Fruit fly (Drosophila melanogaster) whole organism, embryonic: ENCODE results near the gene Sema5c.
A peak's percentile ranks its signal among the peaks of the same experiment; 100 is the strongest.

Experiments used
- Abd-B ChIP-seq: fragments of 200-800 bp; sonication (Bioruptor generic); optimal IDR thresholded peaks from 2 replicates; lab custom pipeline; 2018; ENCODE audit warnings: missing biosample characterization, mild to moderate bottlenecking, missing genetic modification characterization, moderate library complexity
- Atf-2 ChIP-seq: fragments of 200-800 bp; sonication (Bioruptor generic); optimal IDR thresholded peaks from 2 replicates; lab custom pipeline; 2016; ENCODE audit warnings: missing biosample characterization, missing genetic modification characterization
- CG11085 ChIP-seq: fragments of 200-800 bp; sonication (Bioruptor generic); IDR thresholded peaks from 2 replicates; pipeline ENCODE4 v1.3.6; 2022; ENCODE audit warnings: missing biosample characterization, missing genetic modification characterization
- CG11247 ChIP-seq: fragments of 200-800 bp; sonication (Bioruptor generic); IDR thresholded peaks from 2 replicates; pipeline ENCODE4 v1.3.6; 2022; ENCODE audit warnings: missing biosample characterization, missing genetic modification characterization
- CG11504 ChIP-seq: fragments of 200-800 bp; sonication (Bioruptor generic); optimal IDR thresholded peaks from 3 replicates; lab custom pipeline; 2019; ENCODE audit warnings: missing biosample characterization, mild to moderate bottlenecking, missing genetic modification characterization, moderate library complexity
- CG13894 ChIP-seq: fragments of 200-800 bp; sonication (Bioruptor generic); optimal IDR thresholded peaks from 3 replicates; lab custom pipeline; 2018; ENCODE audit warnings: missing biosample characterization, mild to moderate bottlenecking, missing genetic modification characterization, moderate library complexity
- CG14710 ChIP-seq: fragments of 200-800 bp; sonication (Bioruptor generic); optimal IDR thresholded peaks from 3 replicates; lab custom pipeline; 2019; ENCODE audit warnings: missing biosample characterization, mild to moderate bottlenecking, missing genetic modification characterization, moderate library complexity
- CG15269 ChIP-seq: fragments of 200-800 bp; sonication (Bioruptor generic); optimal IDR thresholded peaks from 2 replicates; lab custom pipeline; 2018; ENCODE audit warnings: missing biosample characterization, mild to moderate bottlenecking, missing genetic modification characterization, moderate library complexity
- CG15479 ChIP-seq: fragments of 200-800 bp; sonication (Bioruptor generic); optimal IDR thresholded peaks from 3 replicates; lab custom pipeline; 2019; ENCODE audit warnings: missing biosample characterization, mild to moderate bottlenecking, missing genetic modification characterization, moderate library complexity
- CG1647 ChIP-seq: fragments of 200-800 bp; sonication (Bioruptor generic); optimal IDR thresholded peaks from 3 replicates; lab custom pipeline; 2016; ENCODE audit warnings: missing biosample characterization, missing genetic modification characterization
- CG16813 ChIP-seq: fragments of 200-800 bp; sonication (Bioruptor generic); IDR thresholded peaks from 3 replicates; pipeline ENCODE4 v1.3.6; 2022; ENCODE audit warnings: missing biosample characterization, missing genetic modification characterization; ENCODE audit not compliant: partially characterized antibody
- CG17186 ChIP-seq: fragments of 200-800 bp; sonication (Bioruptor generic); optimal IDR thresholded peaks from 3 replicates; lab custom pipeline; 2017; ENCODE audit warnings: missing biosample characterization, missing genetic modification reagents, missing genetic modification characterization
- CG17361 ChIP-seq: fragments of 200-800 bp; sonication (Bioruptor generic); IDR thresholded peaks from 3 replicates; pipeline ENCODE4 v1.3.6; 2022; ENCODE audit warnings: missing biosample characterization, missing genetic modification characterization
- CG17829 ChIP-seq: fragments of 200-800 bp; optimal IDR thresholded peaks from 2 replicates; lab custom pipeline; 2019; ENCODE audit warnings: missing biosample characterization, mild to moderate bottlenecking, missing genetic modification characterization, moderate library complexity
- CG18262 ChIP-seq: fragments of 200-800 bp; optimal IDR thresholded peaks from 3 replicates; lab custom pipeline; 2019; ENCODE audit warnings: missing biosample characterization, mild to moderate bottlenecking, missing genetic modification characterization, moderate library complexity
- CG30431 ChIP-seq: fragments of 200-800 bp; sonication (Bioruptor generic); optimal IDR thresholded peaks from 2 replicates; lab custom pipeline; 2017; ENCODE audit warnings: missing biosample characterization, missing genetic modification characterization
- CG6272 ChIP-seq: fragments of 200-800 bp; sonication (Bioruptor generic); IDR thresholded peaks from 2 replicates; pipeline ENCODE4 v1.3.6; 2022; ENCODE audit warnings: missing biosample characterization, missing genetic modification characterization
- CG8924 ChIP-seq: fragments of 200-800 bp; optimal IDR thresholded peaks from 3 replicates; lab custom pipeline; 2019; ENCODE audit warnings: missing biosample characterization, mild to moderate bottlenecking, missing genetic modification characterization, moderate library complexity
- Ets65A ChIP-seq: fragments of 200-800 bp; sonication (Bioruptor generic); peaks from one replicate; lab custom pipeline; 2016; ENCODE audit warnings: missing biosample characterization, missing genetic modification characterization
- HLHmδ ChIP-seq: fragments of 200-800 bp; sonication (Bioruptor generic); optimal IDR thresholded peaks from 2 replicates; lab custom pipeline; 2018; ENCODE audit warnings: missing biosample characterization, mild to moderate bottlenecking, missing genetic modification characterization, moderate library complexity
- HmgD ChIP-seq: fragments of 200-800 bp; sonication (Bioruptor generic); optimal IDR thresholded peaks from 3 replicates; lab custom pipeline; 2016; ENCODE audit warnings: missing biosample characterization, missing genetic modification characterization
- Med ChIP-seq: fragments of 200-800 bp; sonication (Bioruptor generic); peaks from one replicate; lab custom pipeline; 2016; ENCODE audit warnings: missing biosample characterization, missing genetic modification characterization, mild to moderate bottlenecking, inconsistent platforms, moderate library complexity
- NC2α ChIP-seq: fragments of 200-800 bp; sonication (Bioruptor generic); optimal IDR thresholded peaks from 2 replicates; lab custom pipeline; 2016; ENCODE audit warnings: missing biosample characterization, missing genetic modification characterization
- Oli ChIP-seq: fragments of 200-800 bp; sonication (Bioruptor generic); optimal IDR thresholded peaks from 2 replicates; lab custom pipeline; 2018; ENCODE audit warnings: missing biosample characterization, mild to moderate bottlenecking, missing genetic modification characterization, moderate library complexity
- Pdp1 ChIP-seq, 2 experiments: fragments of 200-800 bp; sonication (Bioruptor generic); optimal IDR thresholded peaks; 3 replicates each; lab custom pipeline; 2016; ENCODE audit warnings: missing biosample characterization in 2 of 2, missing genetic modification characterization in 2 of 2, mild to moderate bottlenecking in 1 of 2, moderate library complexity in 1 of 2
- Taf1 ChIP-seq: fragments of 200-800 bp; sonication (Bioruptor generic); IDR thresholded peaks from 2 replicates; pipeline ENCODE4 v1.3.6; 2022; ENCODE audit warnings: missing biosample characterization, missing genetic modification characterization
- abd-A ChIP-seq: fragments of 200-800 bp; sonication (Bioruptor generic); optimal IDR thresholded peaks from 3 replicates; lab custom pipeline; 2019; ENCODE audit warnings: missing biosample characterization, mild to moderate bottlenecking, missing genetic modification characterization, moderate library complexity
- ap ChIP-seq: fragments of 200-800 bp; sonication (Bioruptor generic); IDR thresholded peaks from 2 replicates; pipeline ENCODE4 v1.3.6; 2022; ENCODE audit warnings: missing biosample characterization, missing genetic modification characterization
- bowl ChIP-seq: fragments of 200-800 bp; sonication (Bioruptor generic); IDR thresholded peaks from 2 replicates; pipeline ENCODE4 v1.3.6; 2022; ENCODE audit warnings: missing biosample characterization, missing genetic modification characterization
- cg ChIP-seq: fragments of 200-800 bp; sonication (Bioruptor generic); optimal IDR thresholded peaks from 3 replicates; lab custom pipeline; 2019; ENCODE audit warnings: missing biosample characterization, mild to moderate bottlenecking, missing genetic modification characterization, moderate library complexity
- crol ChIP-seq: fragments of 200-800 bp; sonication (Bioruptor generic); IDR thresholded peaks from 2 replicates; pipeline ENCODE4 v1.3.6; 2022; ENCODE audit warnings: missing biosample characterization, missing genetic modification characterization
- dmrt99B ChIP-seq: fragments of 200-800 bp; sonication (Bioruptor generic); optimal IDR thresholded peaks from 2 replicates; lab custom pipeline; 2018; ENCODE audit warnings: missing biosample characterization, mild to moderate bottlenecking, missing genetic modification characterization, moderate library complexity
- gce ChIP-seq: fragments of 200-800 bp; sonication (Bioruptor generic); IDR thresholded peaks from 3 replicates; pipeline ENCODE4 v1.3.6; 2022; ENCODE audit warnings: missing biosample characterization, missing genetic modification characterization
- knrl ChIP-seq: fragments of 200-800 bp; sonication (Bioruptor generic); IDR thresholded peaks from 3 replicates; pipeline ENCODE4 v1.3.6; 2022; ENCODE audit warnings: missing biosample characterization, missing genetic modification characterization; ENCODE audit not compliant: partially characterized antibody
- pros ChIP-seq: fragments of 200-800 bp; sonication (Bioruptor generic); optimal IDR thresholded peaks from 3 replicates; lab custom pipeline; 2019; ENCODE audit warnings: missing biosample characterization, mild to moderate bottlenecking, missing genetic modification characterization, moderate library complexity
- row ChIP-seq: fragments of 200-800 bp; sonication (Bioruptor generic); IDR thresholded peaks from 3 replicates; pipeline ENCODE4 v1.3.6; 2022; ENCODE audit warnings: missing biosample characterization, missing genetic modification characterization
- sr ChIP-seq: fragments of 200-800 bp; sonication (Bioruptor generic); IDR thresholded peaks from 3 replicates; pipeline ENCODE4 v1.3.6; 2022; ENCODE audit warnings: missing biosample characterization, missing genetic modification characterization
- tx ChIP-seq: fragments of 200-800 bp; sonication (Bioruptor generic); optimal IDR thresholded peaks from 2 replicates; lab custom pipeline; 2016; ENCODE audit warnings: missing biosample characterization, missing genetic modification characterization

Sema5c gene

dm6 chr3L:12090184-12090897 is 8.7 kb upstream of the Sema5c start (continued):
- TF ChIP-seq sr (0 out of 3 replicates have a peak, but pooled peaks have one; percentile 21), pros (GFP tag; lab: Kevin White, UChicago) (peak; percentile 44), CG15479 (GFP tag; lab: Kevin White, UChicago) (no peak), HmgD (no peak), CG16813 (GFP tag; lab: Robert Waterston, UW) (no peak), CG14710 (tag; lab: Kevin White, UChicago) (peak; percentile 9), knrl (GFP tag; lab: Robert Waterston, UW) (no peak), HLHmδ (GFP tag; lab: Kevin White, UChicago) (peak; percentile 77), CG1647 (no peak), cg (GFP tag; lab: Kevin White, UChicago) (peak; percentile 75), CG15269 (tag; lab: Kevin White, UChicago) (peak; percentile 6), CG11504 (tag; lab: Kevin White, UChicago) (peak; percentile 53), CG8924 (tag; lab: Kevin White, UChicago) (peak; percentile 15), CG11085 (GFP tag; lab: Robert Waterston, UW) (no peak), dmrt99B (peak; percentile 26), CG6272 (GFP tag; lab: Robert Waterston, UW) (0 out of 2 replicates have a peak, but pooled peaks have one; percentile 12), CG17186 (GFP tag; lab: Kevin White, UChicago) (no peak), CG17361 (GFP tag; lab: Robert Waterston, UW) (peak; percentile 24; the same call in 1 of the 3 replicates), Pdp1 (GFP tag; optimal IDR thresholded peaks at IDR 0.05; lab: Kevin White, UChicago) (peak in 1 of 2 experiments; percentile 23), ap (0 out of 2 replicates have a peak, but pooled peaks have one; percentile 8), crol (GFP tag; lab: Robert Waterston, UW) (peak; percentile 72; the same call in 1 of the 2 replicates), gce (0 out of 3 replicates have a peak, but pooled peaks have one; percentile 29), CG18262 (tag; lab: Kevin White, UChicago) (peak; percentile 94), Med (GFP tag; lab: Kevin White, UChicago) (peak; percentile 72), row (GFP tag; lab: Robert Waterston, UW) (peak; percentile 37; the same call in 2 of the 3 replicates), Atf-2 (GFP tag; lab: Kevin White, UChicago) (no peak), CG30431 (GFP tag; lab: Kevin White, UChicago) (no peak), bowl (GFP tag; lab: Robert Waterston, UW) (no peak), CG11247 (GFP tag; lab: Robert Waterston, UW) (no peak), Taf1 (GFP tag; lab: Robert Waterston, UW) (no peak), NC2α (GFP tag; lab: Kevin White, UChicago) (no peak), tx (GFP tag; lab: Kevin White, UChicago) (no peak), CG17829 (tag; lab: Kevin White, UChicago) (peak; percentile 12), Oli (peak; percentile 43)

dm6 chr3L:12088326-12088725 is 6.7 kb upstream of the Sema5c start, which contains the start of gene CG17154:
Gene CG17154, plus strand, starts transcription at chr3L:12088626.
- TF ChIP-seq Ets65A (GFP tag; lab: Kevin White, UChicago): peak; percentile 44
- peak; percentile 40 for TF ChIP-seq abd-A (tag; lab: Kevin White, UChicago)
- TF ChIP-seq CG13894 (tag; lab: Kevin White, UChicago): peak; percentile 17
- no peak for TF ChIP-seq Abd-B (GFP tag; lab: Kevin White, UChicago)
